Worm (Caenorhabditis elegans): ENCODE results near the gene F17E9.5.

- no peak for TF ChIP-seq nhr-2 (tag; optimal IDR thresholded peaks at IDR 0.05)
- no peak for TF ChIP-seq nhr-12 (tag; optimal IDR thresholded peaks at IDR 0.05)
- TF ChIP-seq snpc-4 (tag; optimal IDR thresholded peaks at IDR 0.05), result no peak
- no peak for TF ChIP-seq nhr-76 (tag; optimal IDR thresholded peaks at IDR 0.05)
- no peak for TF ChIP-seq pha-4 (tag; optimal IDR thresholded peaks at IDR 0.05)
- no peak for TF ChIP-seq unc-62 (GFP tag; optimal IDR thresholded peaks at IDR 0.05)
These were observed 27.8 kb upstream of the F17E9.5 start for ce11 chrIV:8317800-8318199.
